Fruit fly (Drosophila melanogaster): ENCODE measurements around the gene CG5391.

CG5391 gene

dm6 chr3R:22362218-22362907 is 28.4 kb upstream of the CG5391 start, which contains the start of the genes JMJD6, CG7071 and Muted (continued):
- TF ChIP-seq CG17612 (GFP tag; IDR thresholded peaks at IDR 0.05): peak; percentile 81
- peak; percentile 87 for TF ChIP-seq CG8388 (GFP tag; optimal IDR thresholded peaks at IDR 0.05)
- TF ChIP-seq CG9932 (GFP tag; IDR thresholded peaks at IDR 0.05): peak; percentile 98
- peak; percentile 83 for TF ChIP-seq CG8089 (GFP tag; optimal IDR thresholded peaks at IDR 0.05)
- peak; percentile 83 for TF ChIP-seq MBD-R2 (GFP tag; IDR thresholded peaks at IDR 0.05)
- TF ChIP-seq CG18599 (GFP tag; optimal IDR thresholded peaks at IDR 0.05): peak; percentile 95
- peak; percentile 79 for TF ChIP-seq Side (GFP tag; optimal IDR thresholded peaks at IDR 0.05)
- TF ChIP-seq CG4282 (GFP tag; optimal IDR thresholded peaks at IDR 0.05): peak; percentile 88
- TF ChIP-seq jigr1 (GFP tag; IDR thresholded peaks at IDR 0.05): peak; percentile 79
- peak; percentile 80 for TF ChIP-seq CG5953 (GFP tag; IDR thresholded peaks at IDR 0.05)
- TF ChIP-seq Hmx (GFP tag; optimal IDR thresholded peaks at IDR 0.05): peak; percentile 73
- no peak for TF ChIP-seq br (optimal IDR thresholded peaks at IDR 0.05)
- peak; percentile 90 for TF ChIP-seq Atf6 (GFP tag; IDR thresholded peaks at IDR 0.05)
- TF ChIP-seq CG5245 (GFP tag; optimal IDR thresholded peaks at IDR 0.05): peak; percentile 84
- peak; percentile 66; the same call in 1 of the 2 replicates for TF ChIP-seq CG42726 (GFP tag; IDR thresholded peaks at IDR 0.05; ENCODE audit: partially characterized antibody)
- TF ChIP-seq Dad (GFP tag; optimal IDR thresholded peaks at IDR 0.05): peak; percentile 74
- TF ChIP-seq gfzf (GFP tag; optimal IDR thresholded peaks at IDR 0.05): peak; percentile 90
- TF ChIP-seq zfh2 (GFP tag; optimal IDR thresholded peaks at IDR 0.05): peak; percentile 95
- peak; percentile 93 for TF ChIP-seq gro (GFP tag; optimal IDR thresholded peaks at IDR 0.05)
- TF ChIP-seq Hsf (GFP tag; optimal IDR thresholded peaks at IDR 0.05): peak; percentile 95
- peak; percentile 92 for TF ChIP-seq ken (GFP tag; IDR thresholded peaks at IDR 0.05)
- peak; percentile 13 for TF ChIP-seq CG7745 (tag; optimal IDR thresholded peaks at IDR 0.05)
- TF ChIP-seq CG2712 (tag; optimal IDR thresholded peaks at IDR 0.05): peak; percentile 87
- peak; percentile 95 for TF ChIP-seq zfh1 (GFP tag; IDR thresholded peaks at IDR 0.05)
- TF ChIP-seq CG14710 (tag; optimal IDR thresholded peaks at IDR 0.05): peak; percentile 94
- peak; percentile 58 for TF ChIP-seq hkb (optimal IDR thresholded peaks at IDR 0.05)
- peak; percentile 90 for TF ChIP-seq hkb (GFP tag; IDR thresholded peaks at IDR 0.05)
- peak; percentile 81 for TF ChIP-seq eyg (GFP tag; optimal IDR thresholded peaks at IDR 0.05)
- peak; percentile 55 for TF ChIP-seq Deaf1 (tag; optimal IDR thresholded peaks at IDR 0.05)
- peak; percentile 92 for TF ChIP-seq Abd-B (GFP tag; optimal IDR thresholded peaks at IDR 0.05)
- peak; percentile 86 for TF ChIP-seq tio (GFP tag; optimal IDR thresholded peaks at IDR 0.05)
- peak; percentile 86 for TF ChIP-seq ara (GFP tag; IDR thresholded peaks at IDR 0.05)
- no peak for TF ChIP-seq pb (GFP tag; optimal IDR thresholded peaks at IDR 0.05)
- peak; percentile 97 for TF ChIP-seq slbo (GFP tag; IDR thresholded peaks at IDR 0.05)
- peak; percentile 42 for TF ChIP-seq Tbp (GFP tag; optimal IDR thresholded peaks at IDR 0.05)
- peak in 1 of 2 experiments; percentile 62 for TF ChIP-seq Eip74EF (GFP tag; optimal IDR thresholded peaks at IDR 0.05)
- peak; percentile 86 for TF ChIP-seq dmrt11E (tag; optimal IDR thresholded peaks at IDR 0.05)
- TF ChIP-seq Six4 (GFP tag; optimal IDR thresholded peaks at IDR 0.05): peak; percentile 89
- peak; percentile 83 for TF ChIP-seq shn (GFP tag; optimal IDR thresholded peaks at IDR 0.05)
- TF ChIP-seq corto (GFP tag; optimal IDR thresholded peaks at IDR 0.05): peak; percentile 76
- TF ChIP-seq nom (GFP tag; optimal IDR thresholded peaks at IDR 0.05): peak; percentile 78
- peak; percentile 93 for TF ChIP-seq ind (GFP tag; optimal IDR thresholded peaks at IDR 0.05)
- peak; percentile 53; the same call in 1 of the 2 replicates for TF ChIP-seq Nf-YA (GFP tag; IDR thresholded peaks at IDR 0.05)
- TF ChIP-seq CG10462 (GFP tag; optimal IDR thresholded peaks at IDR 0.05): peak; percentile 79
- TF ChIP-seq CG17361 (GFP tag; IDR thresholded peaks at IDR 0.05): peak; percentile 91
- TF ChIP-seq unpg (GFP tag; optimal IDR thresholded peaks at IDR 0.05): peak; percentile 92
- peak; percentile 71 for TF ChIP-seq CG11560 (tag; IDR thresholded peaks at IDR 0.05)
- peak; percentile 84 for TF ChIP-seq dm (GFP tag; optimal IDR thresholded peaks at IDR 0.05)
- TF ChIP-seq amos (GFP tag; IDR thresholded peaks at IDR 0.05; ENCODE audit: partially characterized antibody): peak; percentile 69
- TF ChIP-seq slp2 (GFP tag; optimal IDR thresholded peaks at IDR 0.05): peak; percentile 82
- peak; percentile 77 for TF ChIP-seq CrebB (tag; optimal IDR thresholded peaks at IDR 0.05)

All from whole organism, embryonic.